Fruit fly (Drosophila melanogaster) whole organism, prepupa: ENCODE measurements around the gene tx.

Experiments used
- CG10631 ChIP-seq: fragments of 200-800 bp; sonication (Bioruptor generic); optimal IDR thresholded peaks from 2 replicates; lab custom pipeline; 2016; ENCODE audit warnings: missing biosample characterization, missing genetic modification characterization
- CG11294 ChIP-seq: fragments of 200-800 bp; sonication (Bioruptor generic); IDR thresholded peaks from 2 replicates; pipeline ENCODE4 v1.3.6; 2022; ENCODE audit warnings: missing biosample characterization, missing genetic modification characterization
- CG11762 ChIP-seq: fragments of 200-800 bp; sonication (Bioruptor generic); optimal IDR thresholded peaks from 3 replicates; lab custom pipeline; 2016; ENCODE audit warnings: missing biosample characterization, missing genetic modification characterization; ENCODE audit not compliant: insufficient read depth
- CG1621 ChIP-seq: fragments of 200-800 bp; sonication (Bioruptor generic); optimal IDR thresholded peaks from 3 replicates; lab custom pipeline; 2018; ENCODE audit warnings: missing biosample characterization, mild to moderate bottlenecking, missing genetic modification characterization
- CG16779 ChIP-seq: fragments of 200-800 bp; sonication (Bioruptor generic); optimal IDR thresholded peaks from 3 replicates; lab custom pipeline; 2017; ENCODE audit warnings: missing biosample characterization, mild to moderate bottlenecking, missing genetic modification characterization
- CG3032 ChIP-seq: fragments of 200-800 bp; optimal IDR thresholded peaks from 2 replicates; lab custom pipeline; 2019; ENCODE audit warnings: missing biosample characterization, mild to moderate bottlenecking, missing genetic modification characterization, moderate library complexity
- CG31627 ChIP-seq: fragments of 200-800 bp; sonication (Bioruptor generic); optimal IDR thresholded peaks from 3 replicates; lab custom pipeline; 2016; ENCODE audit warnings: missing biosample characterization, missing genetic modification characterization
- CG32006 ChIP-seq: fragments of 200-800 bp; sonication (Bioruptor generic); optimal IDR thresholded peaks from 3 replicates; lab custom pipeline; 2017; ENCODE audit warnings: missing biosample characterization, mild to moderate bottlenecking, missing genetic modification characterization
- CG34406 ChIP-seq: fragments of 200-800 bp; sonication (Bioruptor generic); optimal IDR thresholded peaks from 3 replicates; lab custom pipeline; 2016; ENCODE audit warnings: missing biosample characterization, missing genetic modification characterization
- CG3919 ChIP-seq: fragments of 200-800 bp; sonication (Bioruptor generic); optimal IDR thresholded peaks from 3 replicates; lab custom pipeline; 2016; ENCODE audit warnings: missing biosample characterization, missing genetic modification characterization
- CG4318 ChIP-seq: fragments of 200-800 bp; sonication (Bioruptor generic); optimal IDR thresholded peaks from 3 replicates; lab custom pipeline; 2017; ENCODE audit warnings: missing biosample characterization, mild to moderate bottlenecking, missing genetic modification characterization
- CG6163 ChIP-seq: fragments of 200-800 bp; sonication (Bioruptor generic); IDR thresholded peaks from 3 replicates; pipeline ENCODE4 v1.3.6; 2022; ENCODE audit warnings: missing biosample characterization, missing genetic modification characterization
- CG6276 ChIP-seq: fragments of 200-800 bp; sonication (Bioruptor generic); optimal IDR thresholded peaks from 2 replicates; lab custom pipeline; 2017; ENCODE audit warnings: missing biosample characterization, mild to moderate bottlenecking, missing genetic modification characterization
- CG6792 ChIP-seq: fragments of 200-800 bp; sonication (Bioruptor generic); optimal IDR thresholded peaks from 3 replicates; lab custom pipeline; 2016; ENCODE audit warnings: missing biosample characterization, missing genetic modification characterization
- CG6808 ChIP-seq: fragments of 200-800 bp; sonication (Bioruptor generic); optimal IDR thresholded peaks from 3 replicates; lab custom pipeline; 2017; ENCODE audit warnings: missing biosample characterization, missing genetic modification characterization, mild to moderate bottlenecking, moderate library complexity, missing genetic modification reagents
- CG8119 ChIP-seq: fragments of 200-800 bp; sonication (Bioruptor generic); IDR thresholded peaks from 3 replicates; pipeline ENCODE4 v1.3.6; 2022; ENCODE audit warnings: missing biosample characterization, missing genetic modification characterization
- CG8632 ChIP-seq: fragments of 200-800 bp; sonication (Bioruptor generic); optimal IDR thresholded peaks from 3 replicates; lab custom pipeline; 2016; ENCODE audit warnings: missing biosample characterization, missing genetic modification characterization
- CG9139 ChIP-seq: fragments of 200-800 bp; sonication (Bioruptor generic); optimal IDR thresholded peaks from 3 replicates; lab custom pipeline; 2017; ENCODE audit warnings: missing biosample characterization, mild to moderate bottlenecking, missing genetic modification characterization
- Eip75B ChIP-seq: fragments of 200-800 bp; sonication (Bioruptor generic); optimal IDR thresholded peaks from 3 replicates; lab custom pipeline; 2016; ENCODE audit warnings: missing biosample characterization, missing genetic modification characterization
- Eip78C ChIP-seq: fragments of 200-800 bp; sonication (Bioruptor generic); peaks from one replicate; lab custom pipeline; 2016; ENCODE audit warnings: missing biosample characterization, missing genetic modification characterization
- Eip93F ChIP-seq: fragments of 200-800 bp; sonication (Bioruptor generic); optimal IDR thresholded peaks from 2 replicates; lab custom pipeline; 2016; ENCODE audit warnings: missing biosample characterization, mild to moderate bottlenecking, missing genetic modification characterization
- Ets21C ChIP-seq: fragments of 200-800 bp; sonication (Bioruptor generic); optimal IDR thresholded peaks from 3 replicates; lab custom pipeline; 2016; ENCODE audit warnings: missing biosample characterization, missing genetic modification characterization
- Ets96B ChIP-seq: fragments of 200-800 bp; optimal IDR thresholded peaks from 2 replicates; lab custom pipeline; 2019; ENCODE audit warnings: missing biosample characterization, mild to moderate bottlenecking, missing genetic modification characterization, moderate library complexity
- Hr38 ChIP-seq: sonication (Bioruptor generic); optimal IDR thresholded peaks from 2 replicates; lab custom pipeline; 2016; ENCODE audit warnings: missing biosample characterization, missing genetic modification characterization
- Hr39 ChIP-seq: fragments of 200-800 bp; sonication (Bioruptor generic); optimal IDR thresholded peaks from 2 replicates; lab custom pipeline; 2016; ENCODE audit warnings: missing biosample characterization, missing genetic modification characterization
- Hr4 ChIP-seq: fragments of 200-800 bp; sonication (Bioruptor generic); optimal IDR thresholded peaks from 3 replicates; lab custom pipeline; 2016; ENCODE audit warnings: missing biosample characterization, missing genetic modification characterization
- Lpt ChIP-seq: fragments of 200-800 bp; sonication (Bioruptor generic); optimal IDR thresholded peaks from 3 replicates; lab custom pipeline; 2016; ENCODE audit warnings: missing biosample characterization, missing genetic modification characterization
- Met ChIP-seq: fragments of 200-800 bp; sonication (Bioruptor generic); optimal IDR thresholded peaks from 3 replicates; lab custom pipeline; 2016; ENCODE audit warnings: missing biosample characterization, missing genetic modification characterization
- OdsH ChIP-seq: fragments of 200-800 bp; sonication (Bioruptor generic); optimal IDR thresholded peaks from 3 replicates; lab custom pipeline; 2016; ENCODE audit warnings: missing biosample characterization, missing genetic modification characterization
- Smox ChIP-seq: fragments of 200-800 bp; sonication (Bioruptor generic); optimal IDR thresholded peaks from 3 replicates; lab custom pipeline; 2016; ENCODE audit warnings: missing biosample characterization, missing genetic modification characterization
- Sox102F ChIP-seq: fragments of 200-800 bp; sonication (Bioruptor generic); optimal IDR thresholded peaks from 2 replicates; lab custom pipeline; 2016; ENCODE audit warnings: missing biosample characterization, mild to moderate bottlenecking, missing genetic modification characterization
- Sox14 ChIP-seq: fragments of 200-800 bp; sonication (Bioruptor generic); optimal IDR thresholded peaks from 3 replicates; lab custom pipeline; 2016; ENCODE audit warnings: missing biosample characterization, missing genetic modification characterization
- Sox15 ChIP-seq: fragments of 200-800 bp; sonication (Bioruptor generic); optimal IDR thresholded peaks from 3 replicates; lab custom pipeline; 2016; ENCODE audit warnings: missing biosample characterization, missing genetic modification characterization
- achi ChIP-seq: fragments of 200-800 bp; sonication (Bioruptor generic); optimal IDR thresholded peaks from 3 replicates; lab custom pipeline; 2016; ENCODE audit warnings: missing biosample characterization, missing genetic modification characterization
- cyc ChIP-seq: fragments of 200-800 bp; sonication (Bioruptor generic); optimal IDR thresholded peaks from 3 replicates; lab custom pipeline; 2016; ENCODE audit warnings: missing biosample characterization, missing genetic modification characterization
- dsx ChIP-seq: fragments of 200-800 bp; optimal IDR thresholded peaks from 3 replicates; lab custom pipeline; 2019; ENCODE audit warnings: missing biosample characterization, mild to moderate bottlenecking, missing genetic modification characterization, moderate library complexity; ENCODE audit not compliant: poor library complexity, severe bottlenecking
- esn ChIP-seq: fragments of 200-800 bp; sonication (Bioruptor generic); optimal IDR thresholded peaks from 2 replicates; lab custom pipeline; 2016; ENCODE audit warnings: missing biosample characterization, mild to moderate bottlenecking, missing genetic modification characterization, moderate library complexity
- fd59A ChIP-seq: fragments of 200-800 bp; sonication (Bioruptor generic); optimal IDR thresholded peaks from 2 replicates; lab custom pipeline; 2017; ENCODE audit warnings: missing biosample characterization, mild to moderate bottlenecking, missing genetic modification characterization, missing genetic modification reagents
- fkh ChIP-seq: fragments of 200-800 bp; sonication (Bioruptor generic); optimal IDR thresholded peaks from 3 replicates; lab custom pipeline; 2017; ENCODE audit warnings: missing biosample characterization, mild to moderate bottlenecking, missing genetic modification characterization, moderate library complexity
- lz ChIP-seq: fragments of 200-800 bp; sonication (Bioruptor generic); optimal IDR thresholded peaks from 3 replicates; lab custom pipeline; 2016; ENCODE audit warnings: missing biosample characterization, missing genetic modification characterization
- net ChIP-seq: fragments of 200-800 bp; sonication (Bioruptor generic); optimal IDR thresholded peaks from 3 replicates; lab custom pipeline; 2016; ENCODE audit warnings: missing biosample characterization, missing genetic modification characterization
- spab ChIP-seq: fragments of 200-800 bp; sonication (Bioruptor generic); optimal IDR thresholded peaks from 2 replicates; lab custom pipeline; 2017; ENCODE audit warnings: missing biosample characterization, mild to moderate bottlenecking, missing genetic modification characterization, missing genetic modification reagents
- ss ChIP-seq, 2 experiments: fragments of 200-800 bp; sonication (Bioruptor generic); optimal IDR thresholded peaks; 2 replicates in 1 of 2; 3 replicates in 1 of 2; lab custom pipeline; 2017 to 2018; ENCODE audit warnings: mild to moderate bottlenecking in 2 of 2, missing biosample characterization in 2 of 2, missing genetic modification characterization in 2 of 2, moderate library complexity in 1 of 2
- svp ChIP-seq: fragments of 200-800 bp; sonication (Bioruptor generic); peaks from one replicate; lab custom pipeline; 2016; ENCODE audit warnings: missing biosample characterization, missing genetic modification characterization
- topi ChIP-seq: fragments of 200-800 bp; sonication (Bioruptor generic); optimal IDR thresholded peaks from 3 replicates; lab custom pipeline; 2016; ENCODE audit warnings: missing biosample characterization, missing genetic modification characterization

The tx gene

DNA sequence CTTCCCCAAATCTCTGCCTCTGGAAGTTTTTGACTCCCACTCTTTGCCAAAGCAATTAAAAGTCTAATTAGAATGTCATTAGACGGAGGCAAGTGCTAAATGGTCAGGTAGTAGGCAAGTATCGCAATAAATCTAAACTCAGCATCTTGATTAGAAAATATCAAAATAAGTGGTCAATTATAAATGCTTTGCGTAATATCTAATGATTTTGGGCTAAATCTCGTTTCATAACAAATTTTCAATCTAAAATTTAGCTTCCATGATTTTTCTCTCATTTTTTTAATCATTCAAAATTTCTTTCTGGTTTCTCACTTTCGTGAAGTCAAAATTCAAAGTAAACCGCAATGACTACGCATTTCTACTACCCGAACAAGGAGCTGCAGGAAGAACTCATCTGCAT, 26.8 kb upstream of the tx start, which contains the start of gene Ald2:
Gene Ald2, plus strand, starts transcription at position 301 of the 400 bp plus-strand sequence.
- TF ChIP-seq CG3919 (GFP tag; lab: Kevin White, UChicago): no peak
- peak; percentile 13 for TF ChIP-seq svp (GFP tag; lab: Kevin White, UChicago)

DNA sequence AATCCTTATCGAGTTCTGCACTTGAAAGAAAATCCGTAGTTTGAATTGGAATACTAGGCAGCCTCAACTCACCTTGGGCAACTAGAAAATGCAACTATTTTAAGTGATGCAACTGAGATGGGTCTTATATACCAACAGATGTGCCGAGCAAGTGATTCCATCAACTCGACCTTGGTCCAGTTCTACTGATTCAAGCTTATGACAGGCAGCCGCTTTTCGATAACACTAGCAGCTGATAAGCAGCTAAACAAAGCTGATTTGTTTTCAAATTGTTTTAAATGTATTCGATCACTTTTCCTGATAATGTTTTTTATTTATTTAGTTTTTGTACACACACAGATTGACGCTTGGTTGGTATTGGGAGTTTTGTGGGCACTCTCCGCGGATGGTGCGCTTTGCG, 15.6 kb upstream of the tx start, which contains the start of gene CG6503:
Gene CG6503, minus strand, starts transcription at position 101 of the 400 bp plus-strand sequence.
- TF ChIP-seq lz (GFP tag; lab: Kevin White, UChicago): no peak
- TF ChIP-seq Sox15: no peak
- TF ChIP-seq svp (GFP tag; lab: Kevin White, UChicago): peak; percentile 44
- TF ChIP-seq CG6276 (GFP tag; lab: Kevin White, UChicago): no peak
- no peak for TF ChIP-seq CG10631
- no peak for TF ChIP-seq achi (GFP tag; lab: Kevin White, UChicago)
- TF ChIP-seq CG3919 (GFP tag; lab: Kevin White, UChicago): no peak

- TF ChIP-seq CG8632 (GFP tag; lab: Kevin White, UChicago): no peak
- TF ChIP-seq OdsH: no peak
- TF ChIP-seq CG6163 (GFP tag; lab: Robert Waterston, UW): no peak
- no peak for TF ChIP-seq CG1621 (tag; lab: Kevin White, UChicago)
- no peak for TF ChIP-seq Eip75B
- TF ChIP-seq svp (GFP tag; lab: Kevin White, UChicago): peak; percentile 77
- TF ChIP-seq CG9139: no peak
- no peak for TF ChIP-seq CG4318 (GFP tag; lab: Kevin White, UChicago)
These were observed 14.9 kb upstream of the tx start, which contains the start of gene CG34291 for dm6 chr3R:26425681-26426080. Gene CG34291 (minus strand): TSS chr3R:26425781.

- TF ChIP-seq cyc (GFP tag; lab: Kevin White, UChicago) (peak; percentile 27), CG6808 (GFP tag; lab: Kevin White, UChicago) (peak; percentile 19), ss (GFP tag; optimal IDR thresholded peaks at IDR 0.05; lab: Kevin White, UChicago) (peak; percentile 35 to 40), CG34406 (GFP tag; lab: Kevin White, UChicago) (peak; percentile 25), Eip93F (no peak), Sox102F (GFP tag; lab: Kevin White, UChicago) (no peak), Sox15 (no peak), fkh (GFP tag; lab: Kevin White, UChicago) (no peak), CG8119 (GFP tag; lab: Robert Waterston, UW) (peak; percentile 61; the same call in 2 of the 3 replicates), CG6163 (GFP tag; lab: Robert Waterston, UW) (no peak), CG11762 (peak; percentile 12), net (GFP tag; lab: Kevin White, UChicago) (peak; percentile 21), CG8632 (GFP tag; lab: Kevin White, UChicago) (peak; percentile 5), Hr39 (GFP tag; lab: Kevin White, UChicago) (no peak), Met (GFP tag; lab: Kevin White, UChicago) (peak; percentile 29), fd59A (peak; percentile 19), topi (GFP tag; lab: Kevin White, UChicago) (peak; percentile 28), Hr38 (no peak), Eip75B (peak; percentile 36), Lpt (GFP tag; lab: Kevin White, UChicago) (peak; percentile 43), Eip78C (peak; percentile 82), CG11294 (no peak), CG3032 (tag; lab: Kevin White, UChicago) (peak; percentile 16), CG16779 (no peak), Ets96B (tag; lab: Kevin White, UChicago) (peak; percentile 50), esn (GFP tag; lab: Kevin White, UChicago) (peak; percentile 32), CG6792 (GFP tag; lab: Kevin White, UChicago) (peak; percentile 4), Ets21C (GFP tag; lab: Kevin White, UChicago) (no peak), CG4318 (GFP tag; lab: Kevin White, UChicago) (peak; percentile 10), spab (GFP tag; lab: Kevin White, UChicago) (peak; percentile 20), dsx (GFP tag; lab: Kevin White, UChicago) (no peak), Hr4 (GFP tag; lab: Kevin White, UChicago) (peak; percentile 73), Sox14 (GFP tag; lab: Kevin White, UChicago) (peak; percentile 44), CG32006 (GFP tag; lab: Kevin White, UChicago) (peak; percentile 65), Smox (GFP tag; lab: Kevin White, UChicago) (peak; percentile 5), CG31627 (no peak)
These were observed 12.4 kb upstream of the tx start for dm6 chr3R:26428220-26428619.
